Fruit fly (Drosophila melanogaster): Measurements from ENCODE around the gene CG8051.
A peak's percentile ranks its signal among the peaks of the same experiment; 100 is the strongest.

CG8051 gene

dm6 chrX:19297899-19298784 is 9.6 kb downstream of the CG8051 start, which contains the start of gene CG8034:
CG8034 (minus strand) TSS chrX:19298162.
- TF ChIP-seq CG14655 (GFP tag; optimal IDR thresholded peaks at IDR 0.05) (peak; percentile 99), CG10348 (GFP tag; IDR thresholded peaks at IDR 0.05) (peak; percentile 91), CG17806 (tag; optimal IDR thresholded peaks at IDR 0.05) (peak; percentile 96), gl (tag; optimal IDR thresholded peaks at IDR 0.05) (peak; percentile 95), CG34367 (tag; optimal IDR thresholded peaks at IDR 0.05) (peak; percentile 96), EcR (GFP tag; optimal IDR thresholded peaks at IDR 0.05) (peak; percentile 38), rn (GFP tag; IDR thresholded peaks at IDR 0.05) (peak; percentile 85), D1 (tag; optimal IDR thresholded peaks at IDR 0.05) (peak; percentile 97), CG13204 (GFP tag; optimal IDR thresholded peaks at IDR 0.05) (peak; percentile 98), CG8159 (tag; optimal IDR thresholded peaks at IDR 0.05) (peak; percentile 99), CG4496 (GFP tag; IDR thresholded peaks at IDR 0.05) (peak; percentile 97), CG12605 (GFP tag; IDR thresholded peaks at IDR 0.05) (peak; percentile 91), Pif1B (GFP tag; optimal IDR thresholded peaks at IDR 0.05) (peak; percentile 98), CG32121 (GFP tag; IDR thresholded peaks at IDR 0.05) (peak; percentile 95), Pif1A (GFP tag; optimal IDR thresholded peaks at IDR 0.05) (peak; percentile 98), Snoo (tag; optimal IDR thresholded peaks at IDR 0.05) (peak; percentile 98), CG8301 (tag; optimal IDR thresholded peaks at IDR 0.05) (peak; percentile 98), CG9948 (tag; optimal IDR thresholded peaks at IDR 0.05) (peak; percentile 99), fd96Ca (GFP tag; IDR thresholded peaks at IDR 0.05) (peak; percentile 97), Ets98B (GFP tag; IDR thresholded peaks at IDR 0.05) (peak; percentile 92), CG15710 (tag; optimal IDR thresholded peaks at IDR 0.05) (peak; percentile 98)

- TF ChIP-seq D1 (tag; optimal IDR thresholded peaks at IDR 0.05) = no peak
- TF ChIP-seq EcR (GFP tag; optimal IDR thresholded peaks at IDR 0.05) = peak; percentile 64
These were observed 11.8 kb downstream of the CG8051 start for dm6 chrX:19295831-19296423.

- TF ChIP-seq D1 (tag; optimal IDR thresholded peaks at IDR 0.05) (no peak), CG15710 (tag; optimal IDR thresholded peaks at IDR 0.05) (no peak), Pif1A (GFP tag; optimal IDR thresholded peaks at IDR 0.05) (no peak), CG10348 (GFP tag; IDR thresholded peaks at IDR 0.05) (no peak), CG32121 (GFP tag; IDR thresholded peaks at IDR 0.05) (no peak), rn (GFP tag; IDR thresholded peaks at IDR 0.05) (no peak), EcR (GFP tag; optimal IDR thresholded peaks at IDR 0.05) (no peak), gl (tag; optimal IDR thresholded peaks at IDR 0.05) (no peak), CG12605 (GFP tag; IDR thresholded peaks at IDR 0.05) (no peak), CG8301 (tag; optimal IDR thresholded peaks at IDR 0.05) (no peak), CG17806 (tag; optimal IDR thresholded peaks at IDR 0.05) (no peak), CG9948 (tag; optimal IDR thresholded peaks at IDR 0.05) (no peak), Snoo (tag; optimal IDR thresholded peaks at IDR 0.05) (no peak), CG14655 (GFP tag; optimal IDR thresholded peaks at IDR 0.05) (no peak), Ets98B (GFP tag; IDR thresholded peaks at IDR 0.05) (no peak), CG34367 (tag; optimal IDR thresholded peaks at IDR 0.05) (no peak)
These were observed 12.8 kb downstream of the CG8051 start for dm6 chrX:19294953-19295352.

- TF ChIP-seq CG13204 (GFP tag; optimal IDR thresholded peaks at IDR 0.05) = no peak
- TF ChIP-seq D1 (tag; optimal IDR thresholded peaks at IDR 0.05) = no peak
- TF ChIP-seq gl (tag; optimal IDR thresholded peaks at IDR 0.05) = no peak
- no peak for TF ChIP-seq CG8159 (tag; optimal IDR thresholded peaks at IDR 0.05)
- no peak for TF ChIP-seq CG9948 (tag; optimal IDR thresholded peaks at IDR 0.05)
- no peak for TF ChIP-seq rn (GFP tag; IDR thresholded peaks at IDR 0.05)
These were observed 13.7 kb downstream of the CG8051 start for dm6 chrX:19294030-19294429.

dm6 chrX:19293320-19293719 is 14.4 kb downstream of the CG8051 start:
- no peak for TF ChIP-seq CG10348 (GFP tag; IDR thresholded peaks at IDR 0.05)
- no peak for TF ChIP-seq Ets98B (GFP tag; IDR thresholded peaks at IDR 0.05)
- no peak for TF ChIP-seq CG32121 (GFP tag; IDR thresholded peaks at IDR 0.05)
- TF ChIP-seq rn (GFP tag; IDR thresholded peaks at IDR 0.05) = no peak
- TF ChIP-seq Pif1A (GFP tag; optimal IDR thresholded peaks at IDR 0.05) = no peak
- TF ChIP-seq CG13204 (GFP tag; optimal IDR thresholded peaks at IDR 0.05) = no peak
- no peak for TF ChIP-seq CG12605 (GFP tag; IDR thresholded peaks at IDR 0.05)
- no peak for TF ChIP-seq Snoo (tag; optimal IDR thresholded peaks at IDR 0.05)
- TF ChIP-seq CG8159 (tag; optimal IDR thresholded peaks at IDR 0.05) = no peak
- no peak for TF ChIP-seq CG14655 (GFP tag; optimal IDR thresholded peaks at IDR 0.05)
- no peak for TF ChIP-seq gl (tag; optimal IDR thresholded peaks at IDR 0.05)

Data from whole organism, pupa.